Worm (Caenorhabditis elegans): ENCODE results near the gene T25G12.6.
A peak's percentile ranks its signal among the peaks of the same experiment; 100 is the strongest.

T25G12.6 gene

DNA sequence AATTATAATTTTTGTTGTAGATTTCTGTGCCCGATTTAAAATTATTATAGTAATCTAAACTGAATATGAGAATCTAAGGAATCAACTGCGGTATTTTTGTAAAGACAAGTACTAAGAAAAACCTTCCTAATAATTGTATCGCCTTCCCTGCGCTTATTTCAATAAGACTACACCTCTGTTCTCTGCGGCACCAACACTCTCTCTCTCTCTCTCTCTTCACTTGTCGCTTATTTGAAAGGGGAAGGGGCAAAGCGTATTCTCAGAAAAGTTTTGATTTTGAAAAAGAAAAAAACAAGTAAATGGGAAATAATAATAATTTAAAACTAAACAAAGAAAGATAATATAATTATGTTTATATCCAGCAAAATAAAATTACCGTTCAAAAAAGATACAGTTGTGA, 48.8 kb downstream of the T25G12.6 start:
- no peak for TF ChIP-seq ZK546.5 (tag; optimal IDR thresholded peaks at IDR 0.05)
- peak; percentile 71 for TF ChIP-seq C34F6.9 (tag; optimal IDR thresholded peaks at IDR 0.05)
- TF ChIP-seq gmeb-1 (tag; optimal IDR thresholded peaks at IDR 0.05): peak; percentile 77
- TF ChIP-seq nhr-129 (tag; optimal IDR thresholded peaks at IDR 0.05): peak; percentile 87
- peak; percentile 58 for TF ChIP-seq F13H6.1 (tag; optimal IDR thresholded peaks at IDR 0.05)
- no peak for TF ChIP-seq aly-2 (tag; optimal IDR thresholded peaks at IDR 0.05)
- TF ChIP-seq nhr-237 (tag; optimal IDR thresholded peaks at IDR 0.05): peak; percentile 68
- TF ChIP-seq alr-1 (tag; optimal IDR thresholded peaks at IDR 0.05): no peak
- TF ChIP-seq zag-1 (tag; optimal IDR thresholded peaks at IDR 0.05): peak; percentile 24
- no peak for TF ChIP-seq ztf-11 (tag; optimal IDR thresholded peaks at IDR 0.05)
- TF ChIP-seq nhr-6 (tag; optimal IDR thresholded peaks at IDR 0.05): peak; percentile 53
- TF ChIP-seq lin-13 (GFP tag; optimal IDR thresholded peaks at IDR 0.05): peak; percentile 69
- peak; percentile 28 for TF ChIP-seq nhr-10 (tag; optimal IDR thresholded peaks at IDR 0.05)
- TF ChIP-seq Y55F3AM.14 (GFP tag; optimal IDR thresholded peaks at IDR 0.05): no peak
- no peak for TF ChIP-seq snpc-4 (tag; optimal IDR thresholded peaks at IDR 0.05)
- TF ChIP-seq skn-1 (tag; optimal IDR thresholded peaks at IDR 0.05): no peak
- TF ChIP-seq R02D3.7 (tag; optimal IDR thresholded peaks at IDR 0.05): no peak
- TF ChIP-seq crh-2 (tag; optimal IDR thresholded peaks at IDR 0.05): peak; percentile 70
- TF ChIP-seq dmd-4 (tag; optimal IDR thresholded peaks at IDR 0.05): no peak
- no peak for TF ChIP-seq ztf-4 (tag; optimal IDR thresholded peaks at IDR 0.05)
- peak; percentile 56 for TF ChIP-seq egl-27 (tag; optimal IDR thresholded peaks at IDR 0.05)
- peak; percentile 72 for TF ChIP-seq mab-5 (tag; optimal IDR thresholded peaks at IDR 0.05)
- peak; percentile 50 for TF ChIP-seq ceh-82 (tag; optimal IDR thresholded peaks at IDR 0.05)
- TF ChIP-seq sma-3 (GFP tag; optimal IDR thresholded peaks at IDR 0.05): peak; percentile 45
- no peak for TF ChIP-seq peb-1 (tag; optimal IDR thresholded peaks at IDR 0.05)
- no peak for TF ChIP-seq lin-39 (tag; optimal IDR thresholded peaks at IDR 0.05)
- peak in 1 of 2 experiments; percentile 71 for TF ChIP-seq lsy-2 (tag; optimal IDR thresholded peaks at IDR 0.05)
- TF ChIP-seq sma-9 (GFP tag; optimal IDR thresholded peaks at IDR 0.05): peak; percentile 41
- TF ChIP-seq sma-9 (tag; optimal IDR thresholded peaks at IDR 0.05): no peak
- no peak for TF ChIP-seq unc-39 (tag; optimal IDR thresholded peaks at IDR 0.05)
- TF ChIP-seq nhr-77 (tag; optimal IDR thresholded peaks at IDR 0.05): peak; percentile 72
- no peak for TF ChIP-seq blmp-1 (tag; optimal IDR thresholded peaks at IDR 0.05; ENCODE audit: insufficient read depth)
- peak; percentile 70 for TF ChIP-seq fos-1 (tag; optimal IDR thresholded peaks at IDR 0.05)
- peak; percentile 66 for TF ChIP-seq nhr-21 (tag; optimal IDR thresholded peaks at IDR 0.05)
- TF ChIP-seq unc-55 (GFP tag; optimal IDR thresholded peaks at IDR 0.05): peak; percentile 90
- peak; percentile 16 for TF ChIP-seq nhr-11 (tag; optimal IDR thresholded peaks at IDR 0.05)

DNA sequence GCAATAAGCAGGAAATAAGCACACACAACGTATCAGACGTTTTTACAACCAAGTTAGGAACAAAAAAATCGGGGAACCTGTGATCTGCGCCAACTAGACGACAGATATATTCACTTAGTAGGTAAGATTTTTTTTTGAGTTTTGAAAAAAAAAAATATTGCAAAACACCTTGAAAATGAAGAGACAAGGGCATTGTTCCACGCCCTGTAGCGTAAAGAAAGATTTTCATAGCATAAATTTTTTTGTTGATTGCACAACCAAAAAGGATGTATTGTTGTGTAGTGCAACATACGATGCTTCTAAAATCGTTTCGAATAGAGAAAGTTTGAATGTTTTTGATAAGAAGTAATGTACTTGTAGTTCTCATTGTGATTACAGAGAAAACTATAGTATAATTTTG, 49.9 kb downstream of the T25G12.6 start:
- no peak for TF ChIP-seq elt-1 (tag; optimal IDR thresholded peaks at IDR 0.05)
- TF ChIP-seq ceh-16 (tag; optimal IDR thresholded peaks at IDR 0.05): no peak
- no peak for TF ChIP-seq ama-1 (optimal IDR thresholded peaks at IDR 0.05)
- TF ChIP-seq nhr-6 (tag; optimal IDR thresholded peaks at IDR 0.05): no peak
- no peak for TF ChIP-seq nhr-11 (tag; optimal IDR thresholded peaks at IDR 0.05)
- TF ChIP-seq zag-1 (tag; optimal IDR thresholded peaks at IDR 0.05): no peak
- no peak for TF ChIP-seq lsy-2 (tag; optimal IDR thresholded peaks at IDR 0.05)
- TF ChIP-seq aly-2 (tag; optimal IDR thresholded peaks at IDR 0.05): no peak
- TF ChIP-seq Y55F3AM.14 (GFP tag; optimal IDR thresholded peaks at IDR 0.05): no peak
- TF ChIP-seq crh-2 (tag; optimal IDR thresholded peaks at IDR 0.05): no peak
- TF ChIP-seq mdl-1 (tag; optimal IDR thresholded peaks at IDR 0.05): no peak
- no peak for TF ChIP-seq sma-9 (GFP tag; optimal IDR thresholded peaks at IDR 0.05)
- no peak for TF ChIP-seq sma-9 (tag; optimal IDR thresholded peaks at IDR 0.05)
- TF ChIP-seq C34F6.9 (tag; optimal IDR thresholded peaks at IDR 0.05): no peak
- no peak for TF ChIP-seq unc-55 (GFP tag; optimal IDR thresholded peaks at IDR 0.05)

DNA sequence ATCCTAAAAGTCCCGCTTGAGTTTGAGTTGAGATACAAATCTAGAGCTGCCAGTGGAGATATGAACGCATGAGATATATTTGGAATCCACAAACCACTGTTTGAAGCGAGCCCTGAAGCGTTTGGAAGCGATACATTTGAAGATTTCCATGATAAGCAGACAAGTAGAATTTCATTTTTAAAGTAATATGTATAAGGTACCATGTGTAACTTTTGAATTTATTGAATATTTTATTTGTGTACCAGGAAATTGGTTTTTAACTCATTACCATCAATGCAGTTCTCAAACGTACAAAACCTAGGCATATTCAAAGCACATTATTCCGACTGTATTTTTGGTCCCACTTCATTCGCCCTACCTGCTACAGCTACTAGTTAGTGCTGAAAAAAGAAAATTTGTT, 51.8 kb downstream of the T25G12.6 start, which contains the start of gene B0302.2:
Gene B0302.2 (plus strand): TSS at position 301 of the 400 bp plus-strand sequence.
- no peak for TF ChIP-seq sem-4 (tag; optimal IDR thresholded peaks at IDR 0.05)
- no peak for TF ChIP-seq lin-13 (GFP tag; optimal IDR thresholded peaks at IDR 0.05)
- no peak for TF ChIP-seq elt-1 (tag; optimal IDR thresholded peaks at IDR 0.05)
- no peak for TF ChIP-seq crh-2 (tag; optimal IDR thresholded peaks at IDR 0.05)

Measured in whole organism, L2 larva.